Worm (Caenorhabditis elegans) whole organism, L3 larva: ENCODE measurements around the gene ztf-25.

ENCODE experiments used
- daf-12 ChIP-seq: fragments of 150-350 bp; optimal IDR thresholded peaks from 2 replicates; lab custom pipeline; 2014; ENCODE audit warnings: missing biosample characterization, missing genetic modification reagents, missing genetic modification characterization
- nfya-1 ChIP-seq: sonication (generic microtip); optimal IDR thresholded peaks from 2 replicates; lab custom pipeline; 2017; ENCODE audit warnings: missing genetic modification characterization, mild to moderate bottlenecking, missing compliant biosample characterization, antibody characterized with exemption, moderate library complexity; ENCODE audit not compliant: insufficient read depth
- nhr-237 ChIP-seq: fragments of 150-350 bp; optimal IDR thresholded peaks from 2 replicates; lab custom pipeline; 2014; ENCODE audit warnings: missing biosample characterization, missing genetic modification characterization
- nhr-76 ChIP-seq: fragments of 150-350 bp; sonication (generic microtip); optimal IDR thresholded peaks from 5 replicates; lab custom pipeline; 2014; ENCODE audit warnings: missing biosample characterization, missing genetic modification characterization

- TF ChIP-seq nhr-237: no peak
- TF ChIP-seq nfya-1 (tag; lab: Kevin White, UChicago): no peak
- no peak for TF ChIP-seq daf-12
- no peak for TF ChIP-seq nhr-76 (tag; lab: Kevin White, UChicago)
Measured at ce11 chrV:17628566-17628965, 26.9 kb downstream of the ztf-25 start, which contains the start of gene F57G4.10.
